Fruit fly (Drosophila melanogaster): Measurements from ENCODE around the gene CG13471.

DNA sequence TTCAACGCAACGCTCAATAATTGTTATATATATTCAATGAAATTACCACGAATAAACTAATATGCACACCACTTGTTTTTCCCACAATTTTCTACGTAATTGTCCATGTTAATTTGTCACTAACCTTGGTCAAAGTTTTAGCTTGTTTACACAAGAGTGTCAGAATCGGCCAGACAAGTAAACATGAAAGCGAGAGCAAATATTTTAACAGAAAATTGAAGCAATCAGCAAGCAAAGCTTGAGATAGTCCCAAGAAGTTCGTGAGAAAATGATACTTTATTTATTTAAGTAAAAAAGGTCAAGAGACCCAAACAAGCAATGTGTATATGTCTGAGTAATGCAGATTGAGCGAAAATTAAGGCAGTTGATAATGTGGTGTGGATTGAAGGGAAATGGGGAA is 25.3 kb downstream of the CG13471 start:
- TF ChIP-seq CG17806 (tag; optimal IDR thresholded peaks at IDR 0.05): no peak
- TF ChIP-seq Ets98B (GFP tag; IDR thresholded peaks at IDR 0.05): no peak
- TF ChIP-seq Snoo (tag; optimal IDR thresholded peaks at IDR 0.05): no peak
- no peak for TF ChIP-seq rn (GFP tag; IDR thresholded peaks at IDR 0.05)
- no peak for TF ChIP-seq CG32121 (GFP tag; IDR thresholded peaks at IDR 0.05)
- no peak for TF ChIP-seq CG14655 (GFP tag; optimal IDR thresholded peaks at IDR 0.05)

All from whole organism, pupa.